Worm (Caenorhabditis elegans) whole organism, mixed stage, embryonic: Measurements from ENCODE around the gene tbx-11.
A peak's percentile ranks its signal among the peaks of the same experiment; 100 is the strongest.

Source experiments
- M03D4.4 ChIP-seq: sonication (generic microtip); optimal IDR thresholded peaks from 2 replicates; lab custom pipeline; 2017; ENCODE audit warnings: mild to moderate bottlenecking, missing genetic modification characterization, missing compliant biosample characterization
- bed-3 ChIP-seq: fragments of 200-800 bp; sonication (Bioruptor generic); optimal IDR thresholded peaks from 3 replicates; lab custom pipeline; 2018; ENCODE audit warnings: mild to moderate bottlenecking, missing genetic modification characterization, moderate library complexity, missing compliant biosample characterization
- blmp-1 ChIP-seq: fragments of 150-350 bp; optimal IDR thresholded peaks from 2 replicates; lab custom pipeline; 2014; ENCODE audit warnings: missing biosample characterization, missing genetic modification characterization
- ceh-39 ChIP-seq: fragments of 150-350 bp; optimal IDR thresholded peaks from 2 replicates; lab custom pipeline; 2014; ENCODE audit warnings: missing biosample characterization, missing genetic modification characterization
- ceh-43 ChIP-seq: fragments of 200-800 bp; sonication (Bioruptor generic); optimal IDR thresholded peaks from 2 replicates; lab custom pipeline; 2018; ENCODE audit warnings: mild to moderate bottlenecking, missing genetic modification characterization, moderate library complexity, missing compliant biosample characterization
- ceh-83 ChIP-seq: fragments of 200-800 bp; sonication (Bioruptor generic); optimal IDR thresholded peaks from 2 replicates; lab custom pipeline; 2018; ENCODE audit warnings: mild to moderate bottlenecking, missing genetic modification characterization, missing compliant biosample characterization
- ces-1 ChIP-seq: fragments of 150-350 bp; optimal IDR thresholded peaks from 2 replicates; lab custom pipeline; 2014; ENCODE audit warnings: missing biosample characterization, missing genetic modification reagents, missing genetic modification characterization
- cnd-1 ChIP-seq: fragments of 200-800 bp; sonication (Bioruptor generic); optimal IDR thresholded peaks from 2 replicates; lab custom pipeline; 2018; ENCODE audit warnings: mild to moderate bottlenecking, missing genetic modification characterization, missing compliant biosample characterization
- drap-1 ChIP-seq: fragments of 200-800 bp; sonication (Bioruptor generic); optimal IDR thresholded peaks from 3 replicates; lab custom pipeline; 2018; ENCODE audit warnings: mild to moderate bottlenecking, missing genetic modification characterization, missing compliant biosample characterization
- elt-1 ChIP-seq: sonication (generic microtip); optimal IDR thresholded peaks from 2 replicates; lab custom pipeline; 2017; ENCODE audit warnings: missing genetic modification characterization, mild to moderate bottlenecking, missing compliant biosample characterization, antibody characterized with exemption, moderate library complexity, borderline replicate concordance; ENCODE audit not compliant: insufficient read depth
- elt-3 ChIP-seq: fragments of 150-350 bp; optimal IDR thresholded peaks from 2 replicates; lab custom pipeline; 2014; ENCODE audit warnings: missing biosample characterization, missing genetic modification characterization
- flh-1 ChIP-seq: fragments of 200-800 bp; sonication (Bioruptor generic); optimal IDR thresholded peaks from 2 replicates; lab custom pipeline; 2018; ENCODE audit warnings: mild to moderate bottlenecking, missing genetic modification characterization, moderate library complexity, missing compliant biosample characterization
- ham-2 ChIP-seq: fragments of 200-800 bp; sonication (Bioruptor generic); optimal IDR thresholded peaks from 2 replicates; lab custom pipeline; 2018; ENCODE audit warnings: mild to moderate bottlenecking, missing genetic modification characterization, missing compliant biosample characterization
- hlh-1 ChIP-seq: fragments of 150-350 bp; optimal IDR thresholded peaks from 2 replicates; lab custom pipeline; 2014; ENCODE audit warnings: missing biosample characterization, missing genetic modification reagents, missing genetic modification characterization
- lin-13 ChIP-seq: fragments of 150-350 bp; optimal IDR thresholded peaks from 2 replicates; lab custom pipeline; 2014; ENCODE audit warnings: missing biosample characterization, missing genetic modification characterization
- lin-32 ChIP-seq: fragments of 200-800 bp; sonication (Bioruptor generic); optimal IDR thresholded peaks from 2 replicates; lab custom pipeline; 2018; ENCODE audit warnings: mild to moderate bottlenecking, missing genetic modification characterization, missing compliant biosample characterization
- lsy-2 ChIP-seq: fragments of 150-350 bp; optimal IDR thresholded peaks from 2 replicates; lab custom pipeline; 2014; ENCODE audit warnings: missing biosample characterization, missing genetic modification characterization
- mab-5 ChIP-seq: fragments of 150-350 bp; optimal IDR thresholded peaks from 2 replicates; lab custom pipeline; 2014; ENCODE audit warnings: missing biosample characterization, missing genetic modification characterization
- mep-1 ChIP-seq: fragments of 150-350 bp; optimal IDR thresholded peaks from 2 replicates; lab custom pipeline; 2017; ENCODE audit warnings: missing biosample characterization, missing genetic modification reagents, missing genetic modification characterization, inconsistent platforms
- mls-2 ChIP-seq: sonication (generic microtip); optimal IDR thresholded peaks from 2 replicates; lab custom pipeline; 2016; ENCODE audit warnings: mild to moderate bottlenecking, missing genetic modification characterization, moderate library complexity, missing compliant biosample characterization
- nhr-2 ChIP-seq: fragments of 150-350 bp; optimal IDR thresholded peaks from 2 replicates; lab custom pipeline; 2014; ENCODE audit warnings: missing biosample characterization, missing genetic modification characterization
- nhr-237 ChIP-seq: fragments of 150-350 bp; optimal IDR thresholded peaks from 2 replicates; lab custom pipeline; 2014; ENCODE audit warnings: missing biosample characterization, missing genetic modification characterization
- nhr-28 ChIP-seq: fragments of 150-350 bp; optimal IDR thresholded peaks from 2 replicates; lab custom pipeline; 2014; ENCODE audit warnings: missing biosample characterization, missing genetic modification characterization
- nhr-76 ChIP-seq: sonication (generic microtip); optimal IDR thresholded peaks from 2 replicates; lab custom pipeline; 2017; ENCODE audit warnings: missing biosample characterization, missing genetic modification characterization
- pha-4 ChIP-seq: fragments of 150-350 bp; optimal IDR thresholded peaks from 2 replicates; lab custom pipeline; 2018; ENCODE audit warnings: missing biosample characterization, missing genetic modification reagents, missing genetic modification characterization
- snpc-4 ChIP-seq: fragments of 150-350 bp; optimal IDR thresholded peaks from 2 replicates; lab custom pipeline; 2014; ENCODE audit warnings: missing biosample characterization, missing genetic modification characterization
- sptf-1 ChIP-seq: sonication (generic microtip); optimal IDR thresholded peaks from 2 replicates; lab custom pipeline; 2017; ENCODE audit warnings: mild to moderate bottlenecking, missing genetic modification characterization, moderate library complexity, missing compliant biosample characterization
- tbx-8 ChIP-seq: fragments of 200-800 bp; sonication (Bioruptor generic); optimal IDR thresholded peaks from 2 replicates; lab custom pipeline; 2018; ENCODE audit warnings: mild to moderate bottlenecking, missing genetic modification characterization, moderate library complexity, missing compliant biosample characterization
- unc-39 ChIP-seq: fragments of 150-350 bp; optimal IDR thresholded peaks from 2 replicates; lab custom pipeline; 2014; ENCODE audit warnings: missing biosample characterization, missing genetic modification characterization
- unc-62 ChIP-seq: fragments of 150-350 bp; optimal IDR thresholded peaks from 2 replicates; lab custom pipeline; 2014; ENCODE audit warnings: missing biosample characterization, missing genetic modification reagents, missing genetic modification characterization
- zip-8 ChIP-seq: fragments of 150-350 bp; optimal IDR thresholded peaks from 2 replicates; lab custom pipeline; 2014; ENCODE audit warnings: missing biosample characterization, missing genetic modification characterization
- ztf-11 ChIP-seq: fragments of 150-350 bp; optimal IDR thresholded peaks from 2 replicates; lab custom pipeline; 2014; ENCODE audit warnings: missing biosample characterization, missing genetic modification characterization

tbx-11 gene

DNA sequence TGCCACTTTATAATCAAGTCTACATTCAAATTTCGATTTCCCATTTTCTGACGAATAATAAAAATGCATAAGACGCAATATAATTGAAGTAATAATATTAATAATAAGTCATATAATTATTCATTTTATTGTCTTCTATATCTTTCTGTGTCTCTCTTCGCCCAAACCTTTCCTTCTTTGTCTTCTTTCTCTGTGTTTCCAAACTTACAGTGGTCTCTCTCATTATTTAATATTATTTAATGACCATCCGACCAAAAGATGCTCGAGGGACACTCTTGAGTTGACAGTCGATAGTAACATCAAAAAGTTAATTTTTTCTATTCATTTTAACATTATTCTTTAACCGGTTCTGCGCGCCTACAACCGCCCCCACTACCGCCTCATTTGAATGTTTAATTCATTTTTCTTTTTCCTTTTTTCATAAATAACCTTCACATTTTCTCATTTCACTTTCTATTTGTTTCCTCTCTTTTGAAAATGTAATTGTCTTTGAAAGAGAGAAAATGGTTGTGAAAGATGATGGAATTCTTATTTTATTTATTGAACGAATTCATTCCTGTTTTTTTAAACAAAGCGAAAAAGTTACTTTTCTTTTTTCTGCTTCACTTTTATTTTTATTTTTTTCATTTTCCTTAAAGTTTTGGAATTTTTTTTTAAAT lies 27.0 kb upstream of the tbx-11 start:
- TF ChIP-seq nhr-237 (tag; lab: Kevin White, UChicago) (peak; percentile 4), ces-1 (GFP tag; lab: Kevin White, UChicago) (peak; percentile 91), blmp-1 (tag; lab: Kevin White, UChicago) (peak; percentile 1), drap-1 (GFP tag; lab: Kevin White, UChicago) (no peak), mab-5 (tag; lab: Kevin White, UChicago) (no peak), nhr-2 (tag; lab: Kevin White, UChicago) (no peak)

- TF ChIP-seq ces-1 (GFP tag; lab: Kevin White, UChicago): peak; percentile 89
- no peak for TF ChIP-seq ceh-83 (GFP tag; lab: Kevin White, UChicago)
Observed at ce11 chrIII:6072937-6073336, 26.2 kb upstream of the tbx-11 start.

- TF ChIP-seq nhr-237 (tag; lab: Kevin White, UChicago) (no peak), zip-8 (tag; lab: Kevin White, UChicago) (no peak), bed-3 (GFP tag; lab: Kevin White, UChicago) (no peak), tbx-8 (no peak)
Observed at ce11 chrIII:6067557-6067956, 20.8 kb upstream of the tbx-11 start, which contains the start of gene mapk-15. Gene mapk-15 (plus strand): TSS chrIII:6067857.

- TF ChIP-seq elt-1 (no peak), nhr-2 (tag; lab: Kevin White, UChicago) (no peak), unc-39 (tag; lab: Kevin White, UChicago) (no peak), elt-3 (tag; lab: Kevin White, UChicago) (no peak), ceh-83 (GFP tag; lab: Kevin White, UChicago) (no peak), nhr-237 (tag; lab: Kevin White, UChicago) (no peak), ham-2 (GFP tag; lab: Kevin White, UChicago) (no peak), nhr-76 (no peak), bed-3 (GFP tag; lab: Kevin White, UChicago) (no peak), cnd-1 (tag; lab: Kevin White, UChicago) (no peak), mls-2 (tag; lab: Kevin White, UChicago) (no peak), sptf-1 (no peak), ztf-11 (tag; lab: Kevin White, UChicago) (no peak)
Observed at ce11 chrIII:6056770-6057169, 10.0 kb upstream of the tbx-11 start, which contains the start of gene clc-10. Gene clc-10 (plus strand): TSS chrIII:6057070.

ce11 chrIII:6056179-6056578 lies 9.4 kb upstream of the tbx-11 start:
- no peak for TF ChIP-seq nhr-237 (tag; lab: Kevin White, UChicago)
- TF ChIP-seq nhr-28: no peak
- TF ChIP-seq unc-62 (GFP tag; lab: Kevin White, UChicago): no peak
- TF ChIP-seq ham-2 (GFP tag; lab: Kevin White, UChicago): no peak
- TF ChIP-seq tbx-8: no peak
- no peak for TF ChIP-seq ceh-83 (GFP tag; lab: Kevin White, UChicago)
- no peak for TF ChIP-seq ceh-43 (GFP tag; lab: Kevin White, UChicago)
- no peak for TF ChIP-seq zip-8 (tag; lab: Kevin White, UChicago)
- no peak for TF ChIP-seq lin-32 (GFP tag; lab: Kevin White, UChicago)
- TF ChIP-seq mls-2 (tag; lab: Kevin White, UChicago): no peak
- no peak for TF ChIP-seq hlh-1 (tag; lab: Kevin White, UChicago)
- no peak for TF ChIP-seq lin-13
- no peak for TF ChIP-seq lsy-2 (tag; lab: Kevin White, UChicago)
- TF ChIP-seq unc-39 (tag; lab: Kevin White, UChicago): no peak
- TF ChIP-seq sptf-1: no peak
- no peak for TF ChIP-seq bed-3 (GFP tag; lab: Kevin White, UChicago)
- TF ChIP-seq ces-1 (GFP tag; lab: Kevin White, UChicago): no peak
- TF ChIP-seq nhr-76: no peak

ce11 chrIII:6055706-6056105 lies 8.9 kb upstream of the tbx-11 start, which contains the start of gene F40H6.5:
Gene F40H6.5 (minus strand): TSS chrIII:6055806.
- TF ChIP-seq elt-1 (no peak), tbx-8 (no peak), blmp-1 (tag; lab: Kevin White, UChicago) (no peak), lin-13 (no peak), ces-1 (GFP tag; lab: Kevin White, UChicago) (no peak), mls-2 (tag; lab: Kevin White, UChicago) (no peak), cnd-1 (tag; lab: Kevin White, UChicago) (no peak), drap-1 (GFP tag; lab: Kevin White, UChicago) (no peak), nhr-237 (tag; lab: Kevin White, UChicago) (no peak), M03D4.4 (tag; lab: Kevin White, UChicago) (no peak), flh-1 (no peak), nhr-28 (no peak), zip-8 (tag; lab: Kevin White, UChicago) (no peak), ceh-83 (GFP tag; lab: Kevin White, UChicago) (no peak), bed-3 (GFP tag; lab: Kevin White, UChicago) (no peak), unc-62 (GFP tag; lab: Kevin White, UChicago) (no peak), pha-4 (no peak), mep-1 (tag; lab: Kevin White, UChicago) (no peak), snpc-4 (no peak), ceh-39 (tag; lab: Kevin White, UChicago) (no peak)
- TF ChIP-seq, all 35 proteins: peak for 0
